Worm (Caenorhabditis elegans) whole organism, young adult: ENCODE data around the gene C50B6.9.

Experiments
- B0261.1 ChIP-seq: sonication (generic microtip); optimal IDR thresholded peaks from 2 replicates; lab custom pipeline; 2016; ENCODE audit warnings: mild to moderate bottlenecking, missing genetic modification characterization, moderate library complexity, missing compliant biosample characterization
- D2030.7 ChIP-seq: fragments of 200-800 bp; sonication (Bioruptor generic); IDR thresholded peaks from 2 replicates; pipeline ENCODE4 v1.3.6; 2022; ENCODE audit warnings: missing genetic modification reagents, missing genetic modification characterization, missing compliant biosample characterization
- F22D6.2 ChIP-seq: sonication (generic microtip); optimal IDR thresholded peaks from 2 replicates; lab custom pipeline; 2016; ENCODE audit warnings: mild to moderate bottlenecking, missing genetic modification characterization, missing compliant biosample characterization
- F49E8.2 ChIP-seq: sonication (generic microtip); optimal IDR thresholded peaks from 3 replicates; lab custom pipeline; 2017; ENCODE audit warnings: missing genetic modification characterization, mild to moderate bottlenecking, missing compliant biosample characterization, antibody characterized with exemption, moderate library complexity; ENCODE audit not compliant: insufficient read depth
- T07F8.4 ChIP-seq: sonication (generic microtip); optimal IDR thresholded peaks from 2 replicates; lab custom pipeline; 2016; ENCODE audit warnings: mild to moderate bottlenecking, missing genetic modification characterization, moderate library complexity, missing compliant biosample characterization
- Y67H2A.10 ChIP-seq: fragments of 200-800 bp; sonication (Bioruptor generic); conservative IDR thresholded peaks from 2 replicates; pipeline ENCODE4 v1.3.6; 2022; ENCODE audit warnings: missing genetic modification reagents, missing genetic modification characterization, missing compliant biosample characterization
- akir-1 ChIP-seq: fragments of 200-800 bp; sonication (Bioruptor generic); optimal IDR thresholded peaks from 2 replicates; lab custom pipeline; 2018; ENCODE audit warnings: mild to moderate bottlenecking, missing genetic modification characterization, moderate library complexity, missing compliant biosample characterization
- aptf-2 ChIP-seq: fragments of 200-800 bp; sonication (Bioruptor generic); conservative IDR thresholded peaks from 2 replicates; pipeline ENCODE4 v1.3.6; 2022; ENCODE audit warnings: missing genetic modification reagents, missing genetic modification characterization, missing compliant biosample characterization
- attf-6 ChIP-seq: fragments of 200-800 bp; sonication (Bioruptor generic); IDR thresholded peaks from 2 replicates; pipeline ENCODE4 v1.3.6; 2022; ENCODE audit warnings: missing genetic modification reagents, missing genetic modification characterization, missing compliant biosample characterization
- bed-1 ChIP-seq: fragments of 200-800 bp; sonication (Bioruptor generic); IDR thresholded peaks from 2 replicates; pipeline ENCODE4 v1.3.6; 2022; ENCODE audit warnings: missing genetic modification reagents, missing genetic modification characterization, missing compliant biosample characterization
- bed-2 ChIP-seq: fragments of 200-800 bp; sonication (Bioruptor generic); IDR thresholded peaks from 2 replicates; pipeline ENCODE4 v1.3.6; 2022; ENCODE audit warnings: missing genetic modification reagents, missing genetic modification characterization, missing compliant biosample characterization
- cebp-1 ChIP-seq, 2 experiments: fragments of 200-800 bp in 1 of 2; sonication (Bioruptor generic) in 1 of 2; sonication (generic microtip) in 1 of 2; IDR thresholded peaks in 1 of 2; optimal IDR thresholded peaks in 1 of 2; 2 replicates each; pipeline versions ENCODE4 v1.3.6 to Lab custom; 2017 to 2022; ENCODE audit warnings: missing compliant biosample characterization in 2 of 2, missing genetic modification characterization in 2 of 2, mild to moderate bottlenecking in 1 of 2, missing genetic modification reagents in 1 of 2, moderate library complexity in 1 of 2
- ceh-40 ChIP-seq: fragments of 200-800 bp; sonication (Bioruptor generic); IDR thresholded peaks from 2 replicates; pipeline ENCODE4 v1.3.6; 2022; ENCODE audit warnings: missing genetic modification characterization, missing compliant biosample characterization
- ceh-58 ChIP-seq: fragments of 200-800 bp; sonication (Bioruptor generic); IDR thresholded peaks from 2 replicates; pipeline ENCODE4 v1.3.6; 2022; ENCODE audit warnings: missing genetic modification characterization, missing compliant biosample characterization
- die-1 ChIP-seq: sonication (generic microtip); optimal IDR thresholded peaks from 2 replicates; lab custom pipeline; 2016; ENCODE audit warnings: missing genotype, mild to moderate bottlenecking, missing genetic modification characterization, missing compliant biosample characterization
- dpff-1 ChIP-seq: sonication (generic microtip); optimal IDR thresholded peaks from 2 replicates; lab custom pipeline; 2017; ENCODE audit warnings: mild to moderate bottlenecking, missing genetic modification characterization, missing compliant biosample characterization
- dpl-1 ChIP-seq: fragments of 150-350 bp; optimal IDR thresholded peaks from 2 replicates; lab custom pipeline; 2014; ENCODE audit warnings: missing biosample characterization, missing genetic modification reagents, missing genetic modification characterization
- efl-1 ChIP-seq: fragments of 150-350 bp; optimal IDR thresholded peaks from 2 replicates; lab custom pipeline; 2014; ENCODE audit warnings: missing biosample characterization, missing genetic modification reagents, missing genetic modification characterization
- egl-44 ChIP-seq: fragments of 200-800 bp; sonication (Bioruptor generic); IDR thresholded peaks from 2 replicates; pipeline ENCODE4 v1.3.6; 2022; ENCODE audit warnings: missing genetic modification reagents, missing genetic modification characterization, missing compliant biosample characterization
- ekl-4 ChIP-seq: fragments of 200-800 bp; sonication (Bioruptor generic); IDR thresholded peaks from 2 replicates; pipeline ENCODE4 v1.3.6; 2022; ENCODE audit warnings: missing genetic modification reagents, missing genetic modification characterization, missing compliant biosample characterization
- fkh-3 ChIP-seq: sonication (generic microtip); optimal IDR thresholded peaks from 2 replicates; lab custom pipeline; 2016; ENCODE audit warnings: mild to moderate bottlenecking, missing genetic modification characterization, missing compliant biosample characterization
- gei-17 ChIP-seq: fragments of 200-800 bp; sonication (Bioruptor generic); optimal IDR thresholded peaks from 2 replicates; lab custom pipeline; 2018; ENCODE audit warnings: mild to moderate bottlenecking, missing genetic modification characterization, missing compliant biosample characterization
- hlh-26 ChIP-seq: fragments of 200-800 bp; sonication (Bioruptor generic); conservative IDR thresholded peaks from 2 replicates; pipeline ENCODE4 v1.3.6; 2022; ENCODE audit warnings: missing genetic modification reagents, missing genetic modification characterization, missing compliant biosample characterization
- lin-26 ChIP-seq: fragments of 200-800 bp; sonication (Bioruptor generic); IDR thresholded peaks from 2 replicates; pipeline ENCODE4 v1.3.6; 2022; ENCODE audit warnings: missing genetic modification reagents, missing genetic modification characterization, missing compliant biosample characterization
- lin-35 ChIP-seq, 3 experiments: fragments of 150-350 bp in 2 of 3; sonication (generic microtip) in 1 of 3; optimal IDR thresholded peaks; 2 replicates each; lab custom pipeline; 2014 to 2018; ENCODE audit warnings: missing biosample characterization in 3 of 3, missing genetic modification characterization in 3 of 3, missing genetic modification reagents in 3 of 3
- lsl-1 ChIP-seq: fragments of 200-800 bp; sonication (Bioruptor generic); optimal IDR thresholded peaks from 2 replicates; lab custom pipeline; 2018; ENCODE audit warnings: mild to moderate bottlenecking, missing genetic modification characterization, moderate library complexity, missing compliant biosample characterization
- mxl-1 ChIP-seq: sonication (generic microtip); optimal IDR thresholded peaks from 2 replicates; lab custom pipeline; 2016; ENCODE audit warnings: missing genetic modification characterization, missing compliant biosample characterization
- nfya-2 ChIP-seq: fragments of 200-800 bp; sonication (Bioruptor generic); IDR thresholded peaks from 2 replicates; pipeline ENCODE4 v1.3.6; 2022; ENCODE audit warnings: missing genetic modification reagents, missing genetic modification characterization, missing compliant biosample characterization
- nhr-27 ChIP-seq: fragments of 200-800 bp; sonication (Bioruptor generic); optimal IDR thresholded peaks from 2 replicates; lab custom pipeline; 2018; ENCODE audit warnings: mild to moderate bottlenecking, missing genetic modification characterization, moderate library complexity, missing compliant biosample characterization
- nhr-80 ChIP-seq: sonication (generic microtip); optimal IDR thresholded peaks from 2 replicates; lab custom pipeline; 2016; ENCODE audit warnings: missing genetic modification characterization, missing compliant biosample characterization
- nhr-90 ChIP-seq: sonication (generic microtip); optimal IDR thresholded peaks from 2 replicates; lab custom pipeline; 2016; ENCODE audit warnings: missing genotype, mild to moderate bottlenecking, missing genetic modification characterization, missing compliant biosample characterization
- pbrm-1 ChIP-seq: fragments of 200-800 bp; sonication (Bioruptor generic); IDR thresholded peaks from 2 replicates; pipeline ENCODE4 v1.3.6; 2022; ENCODE audit warnings: missing genetic modification reagents, missing genetic modification characterization, missing compliant biosample characterization
- pha-4 ChIP-seq: fragments of 150-350 bp; sonication (generic microtip); optimal IDR thresholded peaks from 2 replicates; lab custom pipeline; 2014; ENCODE audit warnings: missing biosample characterization, missing genetic modification reagents, missing genetic modification characterization
- rpc-1 ChIP-seq, 2 experiments: fragments of 150-350 bp in 1 of 2; sonication (generic microtip) in 1 of 2; optimal IDR thresholded peaks; 2 replicates each; lab custom pipeline; 2014 to 2018; ENCODE audit warnings: missing biosample characterization in 1 of 2, missing genetic modification characterization in 1 of 2, missing genetic modification reagents in 1 of 2, missing genotype in 1 of 2
- snpc-1.3 ChIP-seq: sonication (generic microtip); optimal IDR thresholded peaks from 2 replicates; lab custom pipeline; 2017; ENCODE audit warnings: missing genetic modification characterization, mild to moderate bottlenecking, missing compliant biosample characterization, antibody characterized with exemption, moderate library complexity, missing genotype, missing genetic modification reagents; ENCODE audit not compliant: insufficient read depth
- snpc-3.4 ChIP-seq: sonication (generic microtip); optimal IDR thresholded peaks from 2 replicates; lab custom pipeline; 2017; ENCODE audit warnings: missing genetic modification characterization, mild to moderate bottlenecking, missing compliant biosample characterization, antibody characterized with exemption, moderate library complexity, missing genotype, missing genetic modification reagents
- tbp1 ChIP-seq: fragments of 200-800 bp; sonication (Bioruptor generic); optimal IDR thresholded peaks from 2 replicates; lab custom pipeline; 2018; ENCODE audit warnings: mild to moderate bottlenecking, missing genetic modification characterization, missing compliant biosample characterization
- tbx-9 ChIP-seq: sonication (generic microtip); optimal IDR thresholded peaks from 2 replicates; lab custom pipeline; 2016; ENCODE audit warnings: borderline replicate concordance, missing genetic modification characterization, inconsistent platforms, missing compliant biosample characterization
- zim-3 ChIP-seq: sonication (generic microtip); optimal IDR thresholded peaks from 2 replicates; lab custom pipeline; 2017; ENCODE audit warnings: mild to moderate bottlenecking, missing genetic modification characterization, moderate library complexity, missing compliant biosample characterization
- ztf-18 ChIP-seq: sonication (generic microtip); optimal IDR thresholded peaks from 2 replicates; lab custom pipeline; 2016; ENCODE audit warnings: missing genotype, mild to moderate bottlenecking, missing genetic modification characterization, missing compliant biosample characterization
- ztf-25 ChIP-seq: fragments of 200-800 bp; sonication (Bioruptor generic); IDR thresholded peaks from 2 replicates; pipeline ENCODE4 v1.3.6; 2022; ENCODE audit warnings: missing genetic modification reagents, missing genetic modification characterization, missing compliant biosample characterization
- ztf-3 ChIP-seq: fragments of 200-800 bp; sonication (Bioruptor generic); optimal IDR thresholded peaks from 2 replicates; lab custom pipeline; 2018; ENCODE audit warnings: mild to moderate bottlenecking, missing genetic modification characterization, missing compliant biosample characterization

C50B6.9 gene

ce11 chrV:13301443-13301842 lies 34.7 kb upstream of the C50B6.9 start, which contains the start of gene ceh-79:
Gene ceh-79, plus strand, starts transcription at chrV:13301833.
- TF ChIP-seq lin-26 = no peak
- peak; percentile 58 for TF ChIP-seq nhr-80
- TF ChIP-seq B0261.1 (tag; lab: Kevin White, UChicago) = no peak

ce11 chrV:13304663-13305188 lies 31.4 kb upstream of the C50B6.9 start, which contains the start of gene C26E1.2:
Gene C26E1.2, plus strand, starts transcription at chrV:13305138.
- TF ChIP-seq die-1 (tag; lab: Kevin White, UChicago) = no peak
- TF ChIP-seq nhr-80 = peak; percentile 73
- no peak for TF ChIP-seq attf-6 (GFP tag; lab: Robert Waterston, UW)
- no peak for TF ChIP-seq ceh-40 (GFP tag; lab: Robert Waterston, UW)
- TF ChIP-seq snpc-3.4 (tag; lab: Kevin White, UChicago) = no peak
- TF ChIP-seq bed-2 (GFP tag; lab: Robert Waterston, UW) = no peak
- no peak for TF ChIP-seq dpff-1
- no peak for TF ChIP-seq cebp-1 (GFP tag; IDR thresholded peaks at IDR 0.05; lab: Robert Waterston, UW)
- TF ChIP-seq cebp-1 (tag; optimal IDR thresholded peaks at IDR 0.05; lab: Kevin White, UChicago) = peak; percentile 15
- TF ChIP-seq lsl-1 = no peak
- TF ChIP-seq ztf-25 (GFP tag; lab: Robert Waterston, UW) = no peak
- no peak for TF ChIP-seq pbrm-1 (GFP tag; lab: Robert Waterston, UW)

- TF ChIP-seq zim-3 (tag; lab: Kevin White, UChicago) (no peak), tbp1 (GFP tag; lab: Kevin White, UChicago) (no peak), dpl-1 (GFP tag; lab: Kevin White, UChicago) (no peak), bed-1 (GFP tag; lab: Robert Waterston, UW) (no peak), snpc-1.3 (tag; lab: Kevin White, UChicago) (no peak), lin-35 (GFP tag; optimal IDR thresholded peaks at IDR 0.05; lab: Kevin White, UChicago) (no peak), snpc-3.4 (tag; lab: Kevin White, UChicago) (no peak), gei-17 (GFP tag; lab: Kevin White, UChicago) (no peak), rpc-1 (optimal IDR thresholded peaks at IDR 0.05; lab: Kevin White, UChicago) (no peak), rpc-1 (tag; optimal IDR thresholded peaks at IDR 0.05; lab: Kevin White, UChicago) (no peak), D2030.7 (GFP tag; lab: Robert Waterston, UW) (no peak), F22D6.2 (tag; lab: Kevin White, UChicago) (no peak), ekl-4 (GFP tag; lab: Robert Waterston, UW) (no peak), lsl-1 (no peak), tbx-9 (no peak), mxl-1 (no peak), ztf-18 (no peak), ceh-40 (GFP tag; lab: Robert Waterston, UW) (no peak), Y67H2A.10 (GFP tag; lab: Robert Waterston, UW) (no peak), fkh-3 (tag; lab: Kevin White, UChicago) (no peak), akir-1 (GFP tag; lab: Kevin White, UChicago) (no peak)
Measured at ce11 chrV:13308616-13309015, 27.6 kb upstream of the C50B6.9 start, which contains the start of gene C50B6.1. Gene C50B6.1, plus strand, starts transcription at chrV:13308916.

- TF ChIP-seq T07F8.4 (tag; lab: Kevin White, UChicago) = no peak
- no peak for TF ChIP-seq pha-4
- no peak for TF ChIP-seq aptf-2 (GFP tag; lab: Robert Waterston, UW)
- TF ChIP-seq efl-1 = no peak
- TF ChIP-seq nhr-27 = no peak
- no peak for TF ChIP-seq attf-6 (GFP tag; lab: Robert Waterston, UW)
- TF ChIP-seq mxl-1 = no peak
- TF ChIP-seq dpl-1 (GFP tag; lab: Kevin White, UChicago) = no peak
- no peak for TF ChIP-seq F49E8.2
- no peak for TF ChIP-seq ceh-58 (GFP tag; lab: Robert Waterston, UW)
- no peak for TF ChIP-seq ztf-3 (GFP tag; lab: Kevin White, UChicago)
- TF ChIP-seq lin-35 (GFP tag; optimal IDR thresholded peaks at IDR 0.05; lab: Kevin White, UChicago) = no peak
- TF ChIP-seq nhr-90 (tag; lab: Kevin White, UChicago) = no peak
- TF ChIP-seq nfya-2 = no peak
- TF ChIP-seq hlh-26 (GFP tag; lab: Robert Waterston, UW) = no peak
- no peak for TF ChIP-seq tbx-9
- TF ChIP-seq Y67H2A.10 (GFP tag; lab: Robert Waterston, UW) = no peak
- TF ChIP-seq egl-44 (GFP tag; lab: Robert Waterston, UW) = no peak
Measured at ce11 chrV:13309806-13310205, 26.4 kb upstream of the C50B6.9 start.
